Fruit fly (Drosophila melanogaster): ENCODE data around the gene Ugt303B2.

Ugt303B2 gene

DNA sequence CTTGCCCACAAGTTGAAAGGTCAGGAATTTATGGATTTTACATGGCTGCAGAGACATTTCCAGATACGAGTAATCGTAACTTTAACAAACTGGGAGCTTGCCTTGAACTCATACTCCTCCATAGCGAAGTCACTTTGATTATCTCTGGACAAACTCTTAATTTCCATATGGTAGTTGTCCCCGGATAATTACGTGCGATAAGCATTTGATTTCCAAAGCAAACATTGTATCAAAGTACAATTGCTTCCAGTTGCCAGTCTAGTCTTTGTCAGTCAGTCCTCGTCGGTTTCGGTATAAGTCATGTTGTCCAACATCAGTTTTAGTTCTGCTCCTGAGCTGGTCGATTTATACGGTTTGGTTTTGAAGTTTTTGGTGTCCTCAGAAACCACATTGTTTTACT, 51.5 kb downstream of the Ugt303B2 start, which contains the start of gene Ir94h:
Gene Ir94h (plus strand): TSS at position 301 of the 400 bp plus-strand sequence.
- no peak for TF ChIP-seq esn (GFP tag; optimal IDR thresholded peaks at IDR 0.05)
- TF ChIP-seq Sox15 (GFP tag; optimal IDR thresholded peaks at IDR 0.05) = no peak
- TF ChIP-seq CG6854 (GFP tag; optimal IDR thresholded peaks at IDR 0.05) = no peak
- no peak for TF ChIP-seq pdm3 (GFP tag; optimal IDR thresholded peaks at IDR 0.05)
- TF ChIP-seq CG9139 (GFP tag; optimal IDR thresholded peaks at IDR 0.05) = no peak
- TF ChIP-seq CG3032 (tag; optimal IDR thresholded peaks at IDR 0.05) = no peak
- TF ChIP-seq CG6276 (GFP tag; optimal IDR thresholded peaks at IDR 0.05) = no peak
- no peak for TF ChIP-seq Ets21C (GFP tag; optimal IDR thresholded peaks at IDR 0.05)
- TF ChIP-seq CG8119 (GFP tag; IDR thresholded peaks at IDR 0.05) = no peak
- no peak for TF ChIP-seq spab (GFP tag; optimal IDR thresholded peaks at IDR 0.05)
